Fruit fly (Drosophila melanogaster): Measurements from ENCODE around the gene CG8117.

dm6 chrX:15619631-15619960 lies 24.4 kb upstream of the CG8117 start:
- TF ChIP-seq psq (optimal IDR thresholded peaks at IDR 0.05) (no peak), Sin3A (optimal IDR thresholded peaks at IDR 0.05) (no peak), h (optimal IDR thresholded peaks at IDR 0.05) (no peak), ttk (optimal IDR thresholded peaks at IDR 0.05) (no peak), insv (optimal IDR thresholded peaks at IDR 0.05) (no peak)

Data from Kc167 (cell line).